Worm (Caenorhabditis elegans): Measurements from ENCODE around the gene mxl-1.

DNA sequence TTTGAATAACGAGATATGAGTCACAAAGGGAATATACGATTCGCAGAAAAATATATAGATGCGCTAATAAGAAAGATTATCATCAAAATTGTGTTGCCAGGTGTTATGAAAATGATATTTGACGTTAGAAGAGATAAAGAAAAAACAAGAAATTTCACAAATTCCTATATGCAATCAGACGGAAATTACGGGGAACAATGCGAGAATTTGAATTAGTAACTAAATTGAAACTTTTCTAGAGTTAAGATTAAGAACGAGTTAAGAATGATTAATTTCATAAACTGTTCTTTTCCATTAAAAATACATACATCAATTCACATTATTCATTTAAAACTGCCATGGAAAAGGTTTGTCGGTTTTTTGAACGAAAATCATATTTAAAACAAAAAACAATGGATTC lies 48.5 kb upstream of the mxl-1 start, which contains the start of gene clc-6:
- TF ChIP-seq snpc-4 (tag; optimal IDR thresholded peaks at IDR 0.05) (no peak), nhr-76 (tag; optimal IDR thresholded peaks at IDR 0.05) (no peak), lsy-2 (tag; optimal IDR thresholded peaks at IDR 0.05) (no peak), mab-5 (tag; optimal IDR thresholded peaks at IDR 0.05) (no peak), ztf-11 (tag; optimal IDR thresholded peaks at IDR 0.05) (no peak)
